Fruit fly (Drosophila melanogaster) whole organism, embryonic: ENCODE results near the gene CG2931.

Source experiments
- Asciz ChIP-seq: fragments of 200-800 bp; sonication (Bioruptor generic); optimal IDR thresholded peaks from 2 replicates; lab custom pipeline; 2017; ENCODE audit warnings: missing biosample characterization, mild to moderate bottlenecking, missing genetic modification characterization, missing genetic modification reagents
- BEAF-32 ChIP-seq: fragments of 200-800 bp; sonication (Bioruptor generic); optimal IDR thresholded peaks from 3 replicates; lab custom pipeline; 2017; ENCODE audit warnings: missing biosample characterization, missing genetic modification characterization, mild to moderate bottlenecking, moderate library complexity, missing genetic modification reagents
- Bdp1 ChIP-seq: fragments of 200-800 bp; sonication (Bioruptor generic); optimal IDR thresholded peaks from 3 replicates; lab custom pipeline; 2016; ENCODE audit warnings: missing biosample characterization, missing genetic modification characterization
- Bgb ChIP-seq: fragments of 200-800 bp; sonication (Bioruptor generic); IDR thresholded peaks from 2 replicates; pipeline ENCODE4 v1.3.6; 2022; ENCODE audit warnings: missing biosample characterization, missing genetic modification characterization; ENCODE audit not compliant: partially characterized antibody
- CG11085 ChIP-seq: fragments of 200-800 bp; sonication (Bioruptor generic); IDR thresholded peaks from 2 replicates; pipeline ENCODE4 v1.3.6; 2022; ENCODE audit warnings: missing biosample characterization, missing genetic modification characterization
- CG11696 ChIP-seq: fragments of 200-800 bp; sonication (Bioruptor generic); IDR thresholded peaks from 2 replicates; pipeline ENCODE4 v1.3.6; 2022; ENCODE audit warnings: missing biosample characterization, missing genetic modification characterization
- CG13296 ChIP-seq: fragments of 200-800 bp; sonication (Bioruptor generic); optimal IDR thresholded peaks from 3 replicates; lab custom pipeline; 2018; ENCODE audit warnings: missing biosample characterization, mild to moderate bottlenecking, missing genetic modification characterization
- CG13894 ChIP-seq: fragments of 200-800 bp; sonication (Bioruptor generic); optimal IDR thresholded peaks from 3 replicates; lab custom pipeline; 2018; ENCODE audit warnings: missing biosample characterization, mild to moderate bottlenecking, missing genetic modification characterization, moderate library complexity
- CG14014 ChIP-seq: fragments of 200-800 bp; sonication (Bioruptor generic); IDR thresholded peaks from 2 replicates; pipeline ENCODE4 v1.3.6; 2022; ENCODE audit warnings: missing biosample characterization, missing genetic modification characterization
- CG1602 ChIP-seq: fragments of 200-800 bp; sonication (Bioruptor generic); optimal IDR thresholded peaks from 3 replicates; lab custom pipeline; 2016; ENCODE audit warnings: missing biosample characterization, missing genetic modification characterization
- CG16815 ChIP-seq: fragments of 200-800 bp; sonication (Bioruptor generic); optimal IDR thresholded peaks from 3 replicates; lab custom pipeline; 2017; ENCODE audit warnings: missing biosample characterization, mild to moderate bottlenecking, missing genetic modification characterization
- CG17385 ChIP-seq: fragments of 200-800 bp; sonication (Bioruptor generic); optimal IDR thresholded peaks from 3 replicates; lab custom pipeline; 2018; ENCODE audit warnings: missing biosample characterization, mild to moderate bottlenecking, missing genetic modification characterization
- CG34224 ChIP-seq: fragments of 200-800 bp; sonication (Bioruptor generic); IDR thresholded peaks from 3 replicates; pipeline ENCODE4 v1.3.6; 2022; ENCODE audit warnings: missing biosample characterization, missing genetic modification characterization; ENCODE audit not compliant: partially characterized antibody
- CG34376 ChIP-seq: fragments of 200-800 bp; sonication (Bioruptor generic); optimal IDR thresholded peaks from 2 replicates; lab custom pipeline; 2018; ENCODE audit warnings: missing biosample characterization, mild to moderate bottlenecking, missing genetic modification characterization
- CG34422 ChIP-seq: fragments of 200-800 bp; sonication (Bioruptor generic); IDR thresholded peaks from 3 replicates; pipeline ENCODE4 v1.3.6; 2022; ENCODE audit warnings: missing biosample characterization, missing genetic modification characterization
- CG4707 ChIP-seq: fragments of 200-800 bp; sonication (Bioruptor generic); optimal IDR thresholded peaks from 2 replicates; lab custom pipeline; 2018; ENCODE audit warnings: missing biosample characterization, mild to moderate bottlenecking, missing genetic modification characterization, moderate library complexity
- CG5245 ChIP-seq: fragments of 200-800 bp; sonication (Bioruptor generic); optimal IDR thresholded peaks from 3 replicates; lab custom pipeline; 2016; ENCODE audit warnings: missing biosample characterization, missing genetic modification characterization
- CG7372 ChIP-seq: fragments of 200-800 bp; sonication (Bioruptor generic); IDR thresholded peaks from 2 replicates; pipeline ENCODE4 v1.3.6; 2022; ENCODE audit warnings: missing biosample characterization, missing genetic modification characterization
- CG7987 ChIP-seq: fragments of 200-800 bp; sonication (Bioruptor generic); optimal IDR thresholded peaks from 2 replicates; lab custom pipeline; 2018; ENCODE audit warnings: missing biosample characterization, mild to moderate bottlenecking, missing genetic modification characterization, moderate library complexity
- CG8478 ChIP-seq: fragments of >200 bp; optimal IDR thresholded peaks from 2 replicates; lab custom pipeline; 2018
- CG9727 ChIP-seq: fragments of 200-800 bp; sonication (Bioruptor generic); optimal IDR thresholded peaks from 3 replicates; lab custom pipeline; 2017; ENCODE audit warnings: missing biosample characterization, mild to moderate bottlenecking, missing genetic modification characterization
- CG9797 ChIP-seq: fragments of 200-800 bp; sonication (Bioruptor generic); optimal IDR thresholded peaks from 3 replicates; lab custom pipeline; 2018; ENCODE audit warnings: missing biosample characterization, mild to moderate bottlenecking, missing genetic modification characterization
- Dbx ChIP-seq: fragments of 200-800 bp; sonication (Bioruptor generic); IDR thresholded peaks from 3 replicates; pipeline ENCODE4 v1.3.6; 2022; ENCODE audit warnings: missing biosample characterization, missing genetic modification characterization
- Deaf1 ChIP-seq: fragments of 200-800 bp; optimal IDR thresholded peaks from 3 replicates; lab custom pipeline; 2019; ENCODE audit warnings: missing biosample characterization, mild to moderate bottlenecking, missing genetic modification characterization, moderate library complexity
- Doc2 ChIP-seq: fragments of 200-800 bp; sonication (Bioruptor generic); IDR thresholded peaks from 2 replicates; pipeline ENCODE4 v1.3.6; 2022; ENCODE audit warnings: missing biosample characterization, missing genetic modification characterization
- Elba2 ChIP-seq: fragments of 200-800 bp; sonication (Bioruptor generic); optimal IDR thresholded peaks from 3 replicates; lab custom pipeline; 2016; ENCODE audit warnings: missing biosample characterization, missing genetic modification characterization
- HHEX ChIP-seq: fragments of 200-800 bp; sonication (Bioruptor generic); optimal IDR thresholded peaks from 3 replicates; lab custom pipeline; 2017; ENCODE audit warnings: missing biosample characterization, mild to moderate bottlenecking, missing genetic modification characterization, missing genetic modification reagents
- HmgZ ChIP-seq: fragments of 200-800 bp; sonication (Bioruptor generic); optimal IDR thresholded peaks from 2 replicates; lab custom pipeline; 2018; ENCODE audit warnings: missing biosample characterization, mild to moderate bottlenecking, missing genetic modification characterization
- Max ChIP-seq: fragments of 200-800 bp; sonication (Bioruptor generic); optimal IDR thresholded peaks from 2 replicates; lab custom pipeline; 2016; ENCODE audit warnings: missing biosample characterization, mild to moderate bottlenecking, missing genetic modification characterization
- Neu2 ChIP-seq: fragments of 200-800 bp; sonication (Bioruptor generic); optimal IDR thresholded peaks from 3 replicates; lab custom pipeline; 2016; ENCODE audit warnings: missing biosample characterization, missing genetic modification characterization, borderline replicate concordance
- Oli ChIP-seq: fragments of 200-800 bp; sonication (Bioruptor generic); optimal IDR thresholded peaks from 2 replicates; lab custom pipeline; 2018; ENCODE audit warnings: missing biosample characterization, mild to moderate bottlenecking, missing genetic modification characterization, moderate library complexity
- Ravus ChIP-seq: fragments of 200-800 bp; sonication (Bioruptor generic); IDR thresholded peaks from 2 replicates; pipeline ENCODE4 v1.3.6; 2022; ENCODE audit warnings: missing biosample characterization, missing genetic modification characterization
- Rfx ChIP-seq: fragments of 200-800 bp; sonication (Bioruptor generic); IDR thresholded peaks from 2 replicates; pipeline ENCODE4 v1.3.6; 2022; ENCODE audit warnings: missing biosample characterization, missing genetic modification characterization
- Sox100B ChIP-seq: fragments of 200-800 bp; sonication (Bioruptor generic); optimal IDR thresholded peaks from 3 replicates; lab custom pipeline; 2018; ENCODE audit warnings: missing biosample characterization, mild to moderate bottlenecking, missing genetic modification characterization
- Taf1 ChIP-seq: fragments of 200-800 bp; sonication (Bioruptor generic); IDR thresholded peaks from 2 replicates; pipeline ENCODE4 v1.3.6; 2022; ENCODE audit warnings: missing biosample characterization, missing genetic modification characterization
- abd-A ChIP-seq: fragments of 200-800 bp; sonication (Bioruptor generic); optimal IDR thresholded peaks from 3 replicates; lab custom pipeline; 2019; ENCODE audit warnings: missing biosample characterization, mild to moderate bottlenecking, missing genetic modification characterization, moderate library complexity
- amos ChIP-seq: fragments of 200-800 bp; sonication (Bioruptor generic); IDR thresholded peaks from 2 replicates; pipeline ENCODE4 v1.3.6; 2022; ENCODE audit warnings: missing biosample characterization, missing genetic modification characterization; ENCODE audit not compliant: partially characterized antibody
- ap ChIP-seq: fragments of 200-800 bp; sonication (Bioruptor generic); IDR thresholded peaks from 2 replicates; pipeline ENCODE4 v1.3.6; 2022; ENCODE audit warnings: missing biosample characterization, missing genetic modification characterization
- ase ChIP-seq: fragments of 200-800 bp; sonication (Bioruptor generic); IDR thresholded peaks from 3 replicates; pipeline ENCODE4 v1.3.6; 2022; ENCODE audit warnings: missing biosample characterization, missing genetic modification characterization
- bab2 ChIP-seq: fragments of 200-800 bp; sonication (Bioruptor generic); optimal IDR thresholded peaks from 2 replicates; lab custom pipeline; 2016; ENCODE audit warnings: missing biosample characterization, missing genetic modification characterization
- chm ChIP-seq: fragments of 200-800 bp; sonication (Bioruptor generic); IDR thresholded peaks from 2 replicates; pipeline ENCODE4 v1.3.6; 2022; ENCODE audit warnings: missing biosample characterization, missing genetic modification characterization
- cwo ChIP-seq: fragments of 200-800 bp; sonication (Bioruptor generic); optimal IDR thresholded peaks from 3 replicates; lab custom pipeline; 2017; ENCODE audit warnings: missing biosample characterization, missing genetic modification characterization, mild to moderate bottlenecking, moderate library complexity, missing genetic modification reagents
- dan ChIP-seq: fragments of 200-800 bp; sonication (Bioruptor generic); IDR thresholded peaks from 2 replicates; pipeline ENCODE4 v1.3.6; 2022; ENCODE audit warnings: missing biosample characterization, missing genetic modification characterization
- ewg ChIP-seq: fragments of 200-800 bp; sonication (Bioruptor generic); optimal IDR thresholded peaks from 3 replicates; lab custom pipeline; 2017; ENCODE audit warnings: mild to moderate bottlenecking, missing biosample characterization, missing genetic modification reagents, missing genetic modification characterization
- hth ChIP-seq: fragments of >200 bp; optimal IDR thresholded peaks from 2 replicates; lab custom pipeline; 2017; ENCODE audit warnings: inconsistent platforms
- kah ChIP-seq: fragments of 200-800 bp; sonication (Bioruptor generic); optimal IDR thresholded peaks from 2 replicates; lab custom pipeline; 2018; ENCODE audit warnings: missing biosample characterization, mild to moderate bottlenecking, missing genetic modification characterization
- nom ChIP-seq: fragments of 200-800 bp; sonication (Bioruptor generic); optimal IDR thresholded peaks from 2 replicates; lab custom pipeline; 2017; ENCODE audit warnings: missing biosample characterization, missing genetic modification characterization, mild to moderate bottlenecking, moderate library complexity, missing genetic modification reagents
- pb ChIP-seq: fragments of 200-800 bp; sonication (Bioruptor generic); optimal IDR thresholded peaks from 3 replicates; lab custom pipeline; 2016; ENCODE audit warnings: missing biosample characterization, missing genetic modification characterization
- scrt ChIP-seq: fragments of 200-800 bp; sonication (Bioruptor generic); optimal IDR thresholded peaks from 2 replicates; lab custom pipeline; 2018; ENCODE audit warnings: missing biosample characterization, mild to moderate bottlenecking, missing genetic modification characterization, moderate library complexity
- slp2 ChIP-seq: fragments of 200-800 bp; sonication (Bioruptor generic); optimal IDR thresholded peaks from 2 replicates; lab custom pipeline; 2016; ENCODE audit warnings: missing biosample characterization, missing genetic modification characterization
- sob ChIP-seq: fragments of 200-800 bp; sonication (Bioruptor generic); IDR thresholded peaks from 2 replicates; pipeline ENCODE4 v1.3.6; 2022; ENCODE audit warnings: missing biosample characterization, missing genetic modification characterization
- tap ChIP-seq: fragments of 200-800 bp; optimal IDR thresholded peaks from 3 replicates; lab custom pipeline; 2019; ENCODE audit warnings: missing biosample characterization, mild to moderate bottlenecking, missing genetic modification characterization, moderate library complexity
- toy ChIP-seq: fragments of 200-800 bp; sonication (Bioruptor generic); IDR thresholded peaks from 2 replicates; pipeline ENCODE4 v1.3.6; 2022; ENCODE audit warnings: missing biosample characterization, missing genetic modification characterization

Gene CG2931

DNA sequence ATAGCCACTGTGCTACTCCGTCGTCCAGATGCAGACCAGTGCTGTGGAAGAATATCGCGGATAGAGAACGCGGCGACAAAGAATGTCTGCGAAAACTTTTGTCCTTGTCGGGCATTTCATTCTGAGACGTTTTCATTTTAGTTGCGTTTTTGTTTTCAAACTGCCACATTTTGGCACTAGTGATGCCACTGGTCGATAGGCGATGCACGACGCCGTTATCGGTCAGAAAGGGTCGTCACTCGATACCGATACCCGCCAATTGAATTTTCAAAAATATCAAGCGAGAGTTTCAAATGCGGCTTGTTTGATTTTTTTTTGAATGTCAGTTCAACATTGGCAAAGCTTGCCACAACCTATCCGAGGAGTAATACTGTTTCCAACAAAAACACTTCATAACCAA lies 18.0 kb downstream of the CG2931 start (continued):
- TF ChIP-seq cwo (GFP tag; lab: Kevin White, UChicago) (no peak), Ravus (GFP tag; lab: Robert Waterston, UW) (no peak), Bgb (peak; percentile 82), BEAF-32 (GFP tag; lab: Kevin White, UChicago) (peak; percentile 70), CG8478 (lab: Kevin White, UChicago) (no peak), nom (GFP tag; lab: Kevin White, UChicago) (no peak), CG9797 (GFP tag; lab: Kevin White, UChicago) (peak; percentile 35), CG34376 (GFP tag; lab: Kevin White, UChicago) (no peak), CG16815 (GFP tag; lab: Kevin White, UChicago) (no peak), Bdp1 (GFP tag; lab: Kevin White, UChicago) (no peak), hth (lab: Kevin White, UChicago) (no peak), CG14014 (GFP tag; lab: Robert Waterston, UW) (no peak), Dbx (GFP tag; lab: Robert Waterston, UW) (no peak), chm (GFP tag; lab: Robert Waterston, UW) (no peak), ap (GFP tag; lab: Robert Waterston, UW) (no peak), toy (no peak), CG11085 (no peak), HHEX (GFP tag; lab: Kevin White, UChicago) (no peak), Doc2 (GFP tag; lab: Robert Waterston, UW) (no peak), abd-A (tag; lab: Kevin White, UChicago) (no peak), Deaf1 (tag; lab: Kevin White, UChicago) (no peak), slp2 (GFP tag; lab: Kevin White, UChicago) (no peak), HmgZ (tag; lab: Kevin White, UChicago) (peak; percentile 11), kah (GFP tag; lab: Kevin White, UChicago) (no peak), CG34422 (GFP tag; lab: Robert Waterston, UW) (no peak), sob (GFP tag; lab: Robert Waterston, UW) (no peak), tap (tag; lab: Kevin White, UChicago) (no peak), Taf1 (GFP tag; lab: Robert Waterston, UW) (no peak), amos (GFP tag; lab: Robert Waterston, UW) (peak; percentile 72), Elba2 (GFP tag; lab: Kevin White, UChicago) (no peak), dan (no peak), ase (GFP tag; lab: Robert Waterston, UW) (no peak), CG17385 (GFP tag; lab: Kevin White, UChicago) (no peak), CG13296 (GFP tag; lab: Kevin White, UChicago) (no peak), Asciz (GFP tag; lab: Kevin White, UChicago) (no peak), Oli (tag; lab: Kevin White, UChicago) (no peak), CG4707 (GFP tag; lab: Kevin White, UChicago) (no peak), CG7372 (GFP tag; lab: Robert Waterston, UW) (no peak), bab2 (GFP tag; lab: Kevin White, UChicago) (no peak), Sox100B (GFP tag; lab: Kevin White, UChicago) (no peak), CG5245 (GFP tag; lab: Kevin White, UChicago) (no peak), CG13894 (tag; lab: Kevin White, UChicago) (no peak), CG34224 (GFP tag; lab: Robert Waterston, UW) (peak; percentile 69), scrt (GFP tag; lab: Kevin White, UChicago) (no peak), Max (no peak), CG11696 (no peak), pb (no peak), ewg (GFP tag; lab: Kevin White, UChicago) (no peak), CG1602 (GFP tag; lab: Kevin White, UChicago) (no peak), Rfx (no peak), Neu2 (GFP tag; lab: Kevin White, UChicago) (no peak), CG9727 (GFP tag; lab: Kevin White, UChicago) (no peak), CG7987 (GFP tag; lab: Kevin White, UChicago) (no peak)
